Worm (Caenorhabditis elegans) whole organism, midembryonic: ENCODE data around the gene F43C11.2.

Experiments
- T22C8.4 ChIP-seq: fragments of 200-800 bp; sonication (Bioruptor generic); IDR thresholded peaks from 2 replicates; pipeline ENCODE4 v1.3.6; 2022; ENCODE audit warnings: missing genetic modification characterization, missing compliant biosample characterization
- cog-1 ChIP-seq: sonication (generic microtip); optimal IDR thresholded peaks from 2 replicates; lab custom pipeline; 2016; ENCODE audit warnings: missing genetic modification characterization, missing compliant biosample characterization
- flt-1 ChIP-seq: fragments of 200-800 bp; sonication (Bioruptor generic); IDR thresholded peaks from 2 replicates; pipeline ENCODE4 v1.3.6; 2022; ENCODE audit warnings: missing genetic modification characterization, missing compliant biosample characterization
- klf-2 ChIP-seq: fragments of 200-800 bp; sonication (Bioruptor generic); conservative IDR thresholded peaks from 2 replicates; pipeline ENCODE4 v1.3.6; 2022; ENCODE audit warnings: missing genetic modification reagents, missing genetic modification characterization, missing compliant biosample characterization
- med-1 ChIP-seq: sonication (generic microtip); optimal IDR thresholded peaks from 2 replicates; lab custom pipeline; 2017; ENCODE audit warnings: missing genetic modification characterization, mild to moderate bottlenecking, missing compliant biosample characterization, antibody characterized with exemption, missing genetic modification reagents; ENCODE audit not compliant: insufficient read depth
- ref-1 ChIP-seq: fragments of 200-800 bp; sonication (Bioruptor generic); conservative IDR thresholded peaks from 2 replicates; pipeline ENCODE4 v1.3.6; 2022; ENCODE audit warnings: missing genetic modification reagents, missing genetic modification characterization, missing compliant biosample characterization
- tab-1 ChIP-seq: fragments of 200-800 bp; sonication (Bioruptor generic); IDR thresholded peaks from 2 replicates; pipeline ENCODE4 v1.3.6; 2022; ENCODE audit warnings: missing genetic modification characterization, missing compliant biosample characterization
- ztf-23 ChIP-seq: fragments of 200-800 bp; sonication (Bioruptor generic); IDR thresholded peaks from 2 replicates; pipeline ENCODE4 v1.3.6; 2022; ENCODE audit warnings: missing genetic modification reagents, missing genetic modification characterization, missing compliant biosample characterization
- ztf-29 ChIP-seq: fragments of 200-800 bp; sonication (Bioruptor generic); IDR thresholded peaks from 2 replicates; pipeline ENCODE4 v1.3.6; 2022; ENCODE audit warnings: missing genetic modification reagents, missing genetic modification characterization, missing compliant biosample characterization

The F43C11.2 gene

ce11 chrII:2330462-2330861, 24.1 kb upstream of the F43C11.2 start:
- TF ChIP-seq ztf-29 (GFP tag; lab: Robert Waterston, UW) (no peak), flt-1 (GFP tag; lab: Robert Waterston, UW) (peak; percentile 63), klf-2 (GFP tag; lab: Robert Waterston, UW) (no peak)

- TF ChIP-seq ztf-29 (GFP tag; lab: Robert Waterston, UW) (no peak), tab-1 (GFP tag; lab: Robert Waterston, UW) (no peak), flt-1 (GFP tag; lab: Robert Waterston, UW) (no peak), ztf-23 (GFP tag; lab: Robert Waterston, UW) (no peak), cog-1 (tag; lab: Kevin White, UChicago) (no peak), klf-2 (GFP tag; lab: Robert Waterston, UW) (no peak), med-1 (GFP tag; lab: Kevin White, UChicago) (no peak), ref-1 (GFP tag; lab: Robert Waterston, UW) (no peak), T22C8.4 (GFP tag; lab: Robert Waterston, UW) (no peak)
Observed at ce11 chrII:2332220-2332619, 22.4 kb upstream of the F43C11.2 start, which contains the start of gene F43C11.8. TSS of gene F43C11.8 (plus strand) at chrII:2332520.

- TF ChIP-seq med-1 (GFP tag; lab: Kevin White, UChicago), result no peak
- TF ChIP-seq tab-1 (GFP tag; lab: Robert Waterston, UW), result no peak
- TF ChIP-seq klf-2 (GFP tag; lab: Robert Waterston, UW), result no peak
- TF ChIP-seq flt-1 (GFP tag; lab: Robert Waterston, UW), result no peak
- TF ChIP-seq ztf-29 (GFP tag; lab: Robert Waterston, UW), result no peak
- TF ChIP-seq cog-1 (tag; lab: Kevin White, UChicago), result no peak
- no peak for TF ChIP-seq ztf-23 (GFP tag; lab: Robert Waterston, UW)
- no peak for TF ChIP-seq ref-1 (GFP tag; lab: Robert Waterston, UW)
- TF ChIP-seq T22C8.4 (GFP tag; lab: Robert Waterston, UW), result no peak
Observed at ce11 chrII:2335572-2335971, 19.0 kb upstream of the F43C11.2 start, which contains the start of gene F43C11.7. TSS of gene F43C11.7 (plus strand) at chrII:2335897.

- TF ChIP-seq med-1 (GFP tag; lab: Kevin White, UChicago) (no peak), ztf-29 (GFP tag; lab: Robert Waterston, UW) (no peak), flt-1 (GFP tag; lab: Robert Waterston, UW) (no peak), ztf-23 (GFP tag; lab: Robert Waterston, UW) (no peak), tab-1 (GFP tag; lab: Robert Waterston, UW) (no peak), ref-1 (GFP tag; lab: Robert Waterston, UW) (no peak), cog-1 (tag; lab: Kevin White, UChicago) (no peak), T22C8.4 (GFP tag; lab: Robert Waterston, UW) (no peak), klf-2 (GFP tag; lab: Robert Waterston, UW) (no peak)
Observed at ce11 chrII:2336177-2336576, 18.4 kb upstream of the F43C11.2 start.

- TF ChIP-seq ref-1 (GFP tag; lab: Robert Waterston, UW), result no peak
- no peak for TF ChIP-seq ztf-23 (GFP tag; lab: Robert Waterston, UW)
- no peak for TF ChIP-seq med-1 (GFP tag; lab: Kevin White, UChicago)
- no peak for TF ChIP-seq klf-2 (GFP tag; lab: Robert Waterston, UW)
- TF ChIP-seq T22C8.4 (GFP tag; lab: Robert Waterston, UW), result no peak
- TF ChIP-seq cog-1 (tag; lab: Kevin White, UChicago), result no peak
- no peak for TF ChIP-seq flt-1 (GFP tag; lab: Robert Waterston, UW)
Observed at ce11 chrII:2340974-2341373, 13.6 kb upstream of the F43C11.2 start.

ce11 chrII:2341515-2341914, 13.1 kb upstream of the F43C11.2 start, which contains the start of gene enri-1:
TSS of gene enri-1 (minus strand) at chrII:2341615.
- TF ChIP-seq med-1 (GFP tag; lab: Kevin White, UChicago) (no peak), flt-1 (GFP tag; lab: Robert Waterston, UW) (no peak), ztf-23 (GFP tag; lab: Robert Waterston, UW) (no peak), tab-1 (GFP tag; lab: Robert Waterston, UW) (no peak), T22C8.4 (GFP tag; lab: Robert Waterston, UW) (no peak), cog-1 (tag; lab: Kevin White, UChicago) (no peak), ref-1 (GFP tag; lab: Robert Waterston, UW) (no peak), ztf-29 (GFP tag; lab: Robert Waterston, UW) (no peak), klf-2 (GFP tag; lab: Robert Waterston, UW) (no peak)

- TF ChIP-seq med-1 (GFP tag; lab: Kevin White, UChicago) (no peak), ztf-29 (GFP tag; lab: Robert Waterston, UW) (no peak), klf-2 (GFP tag; lab: Robert Waterston, UW) (no peak), cog-1 (tag; lab: Kevin White, UChicago) (no peak), ref-1 (GFP tag; lab: Robert Waterston, UW) (no peak), ztf-23 (GFP tag; lab: Robert Waterston, UW) (no peak), flt-1 (GFP tag; lab: Robert Waterston, UW) (no peak), tab-1 (GFP tag; lab: Robert Waterston, UW) (no peak), T22C8.4 (GFP tag; lab: Robert Waterston, UW) (no peak)
Observed at ce11 chrII:2342004-2342479, 12.5 kb upstream of the F43C11.2 start, which contains the start of gene F43C11.6. TSS of gene F43C11.6 (plus strand) at chrII:2342429.

- TF ChIP-seq klf-2 (GFP tag; lab: Robert Waterston, UW), result no peak
- no peak for TF ChIP-seq med-1 (GFP tag; lab: Kevin White, UChicago)
- TF ChIP-seq ztf-29 (GFP tag; lab: Robert Waterston, UW), result no peak
- TF ChIP-seq cog-1 (tag; lab: Kevin White, UChicago), result no peak
- no peak for TF ChIP-seq ref-1 (GFP tag; lab: Robert Waterston, UW)
- no peak for TF ChIP-seq tab-1 (GFP tag; lab: Robert Waterston, UW)
- no peak for TF ChIP-seq ztf-23 (GFP tag; lab: Robert Waterston, UW)
- no peak for TF ChIP-seq flt-1 (GFP tag; lab: Robert Waterston, UW)
- TF ChIP-seq T22C8.4 (GFP tag; lab: Robert Waterston, UW), result no peak
Observed at ce11 chrII:2346672-2347071, 7.9 kb upstream of the F43C11.2 start, which contains the start of gene F43C11.4. TSS of gene F43C11.4 (plus strand) at chrII:2346972.
